Fruit fly (Drosophila melanogaster) whole organism, embryonic: ENCODE results near the gene mag.

Experiments
- Adf1 ChIP-seq: fragments of 200-800 bp; sonication (Bioruptor generic); IDR thresholded peaks from 2 replicates; pipeline ENCODE4 v1.3.6; 2022; ENCODE audit warnings: missing biosample characterization, missing genetic modification characterization
- Aef1 ChIP-seq: fragments of 200-800 bp; sonication (Bioruptor generic); IDR thresholded peaks from 3 replicates; pipeline ENCODE4 v1.3.6; 2022; ENCODE audit warnings: missing biosample characterization, missing genetic modification characterization
- CG10147 ChIP-seq: fragments of 200-800 bp; sonication (Bioruptor generic); optimal IDR thresholded peaks from 2 replicates; lab custom pipeline; 2019; ENCODE audit warnings: missing biosample characterization, mild to moderate bottlenecking, missing genetic modification characterization, moderate library complexity
- CG10321 ChIP-seq: fragments of 200-800 bp; sonication (Bioruptor generic); IDR thresholded peaks from 2 replicates; pipeline ENCODE4 v1.3.6; 2022; ENCODE audit warnings: missing biosample characterization, missing genetic modification characterization
- CG10462 ChIP-seq: fragments of 200-800 bp; sonication (Bioruptor generic); optimal IDR thresholded peaks from 2 replicates; lab custom pipeline; 2016; ENCODE audit warnings: missing biosample characterization, missing genetic modification characterization
- CG11456 ChIP-seq: fragments of 200-800 bp; sonication (Bioruptor generic); IDR thresholded peaks from 3 replicates; pipeline ENCODE4 v1.3.6; 2022; ENCODE audit warnings: missing biosample characterization, missing genetic modification characterization
- CG11560 ChIP-seq: fragments of 200-800 bp; sonication (Bioruptor generic); IDR thresholded peaks from 3 replicates; pipeline ENCODE4 v1.3.6; 2022; ENCODE audit warnings: missing biosample characterization, missing genetic modification characterization
- CG12219 ChIP-seq: fragments of 200-800 bp; sonication (Bioruptor generic); optimal IDR thresholded peaks from 3 replicates; lab custom pipeline; 2018; ENCODE audit warnings: missing biosample characterization, mild to moderate bottlenecking, missing genetic modification characterization
- CG17802 ChIP-seq: fragments of 200-800 bp; sonication (Bioruptor generic); optimal IDR thresholded peaks from 2 replicates; lab custom pipeline; 2018; ENCODE audit warnings: missing biosample characterization, mild to moderate bottlenecking, missing genetic modification characterization, moderate library complexity
- CG17829 ChIP-seq: fragments of 200-800 bp; optimal IDR thresholded peaks from 2 replicates; lab custom pipeline; 2019; ENCODE audit warnings: missing biosample characterization, mild to moderate bottlenecking, missing genetic modification characterization, moderate library complexity
- CG1792 ChIP-seq: fragments of 200-800 bp; sonication (Bioruptor generic); optimal IDR thresholded peaks from 2 replicates; lab custom pipeline; 2016; ENCODE audit warnings: missing biosample characterization, missing genetic modification characterization
- CG2129 ChIP-seq: fragments of 200-800 bp; sonication (Bioruptor generic); IDR thresholded peaks from 2 replicates; pipeline ENCODE4 v1.3.6; 2022; ENCODE audit warnings: missing biosample characterization, missing genetic modification characterization; ENCODE audit not compliant: partially characterized antibody
- CG34376 ChIP-seq: fragments of 200-800 bp; sonication (Bioruptor generic); optimal IDR thresholded peaks from 2 replicates; lab custom pipeline; 2018; ENCODE audit warnings: missing biosample characterization, mild to moderate bottlenecking, missing genetic modification characterization
- CG4404 ChIP-seq: fragments of 200-800 bp; sonication (Bioruptor generic); IDR thresholded peaks from 2 replicates; pipeline ENCODE4 v1.3.6; 2022; ENCODE audit warnings: missing biosample characterization, missing genetic modification characterization
- CG4820 ChIP-seq: fragments of 200-800 bp; sonication (Bioruptor generic); optimal IDR thresholded peaks from 3 replicates; lab custom pipeline; 2016; ENCODE audit warnings: missing biosample characterization, missing genetic modification characterization
- CG4854 ChIP-seq: fragments of 200-800 bp; sonication (Bioruptor generic); optimal IDR thresholded peaks from 2 replicates; lab custom pipeline; 2016; ENCODE audit warnings: missing biosample characterization, missing genetic modification characterization, inconsistent platforms
- CG6175 ChIP-seq: fragments of 200-800 bp; sonication (Bioruptor generic); IDR thresholded peaks from 3 replicates; pipeline ENCODE4 v1.3.6; 2022; ENCODE audit warnings: missing biosample characterization, missing genetic modification characterization
- CG6654 ChIP-seq: fragments of 200-800 bp; sonication (Bioruptor generic); optimal IDR thresholded peaks from 2 replicates; lab custom pipeline; 2017; ENCODE audit warnings: missing biosample characterization, mild to moderate bottlenecking, missing genetic modification characterization
- CG7987 ChIP-seq: fragments of 200-800 bp; sonication (Bioruptor generic); optimal IDR thresholded peaks from 2 replicates; lab custom pipeline; 2018; ENCODE audit warnings: missing biosample characterization, mild to moderate bottlenecking, missing genetic modification characterization, moderate library complexity
- CG9215 ChIP-seq: fragments of 200-800 bp; sonication (Bioruptor generic); IDR thresholded peaks from 2 replicates; pipeline ENCODE4 v1.3.6; 2022; ENCODE audit warnings: missing biosample characterization, missing genetic modification characterization
- CG9797 ChIP-seq: fragments of 200-800 bp; sonication (Bioruptor generic); optimal IDR thresholded peaks from 3 replicates; lab custom pipeline; 2018; ENCODE audit warnings: missing biosample characterization, mild to moderate bottlenecking, missing genetic modification characterization
- CG9817 ChIP-seq: fragments of 200-800 bp; sonication (Bioruptor generic); optimal IDR thresholded peaks from 2 replicates; lab custom pipeline; 2018; ENCODE audit warnings: missing biosample characterization, mild to moderate bottlenecking, missing genetic modification characterization, moderate library complexity
- CTCF ChIP-seq: fragments of 200-800 bp; sonication (Bioruptor generic); optimal IDR thresholded peaks from 2 replicates; lab custom pipeline; 2017; ENCODE audit warnings: missing biosample characterization, mild to moderate bottlenecking, missing genetic modification characterization, moderate library complexity
- CkIIα-i1 ChIP-seq: fragments of 200-800 bp; sonication (Bioruptor generic); IDR thresholded peaks from 2 replicates; pipeline ENCODE4 v1.3.6; 2022; ENCODE audit warnings: missing biosample characterization, missing genetic modification characterization
- D ChIP-seq, 2 experiments: fragments of 200-800 bp in 1 of 2; fragments of >200 bp in 1 of 2; sonication (Bioruptor generic) in 1 of 2; optimal IDR thresholded peaks; 2 replicates in 1 of 2; 3 replicates in 1 of 2; lab custom pipeline; 2017; ENCODE audit warnings: mild to moderate bottlenecking in 1 of 2, missing biosample characterization in 1 of 2, missing genetic modification characterization in 1 of 2, missing genetic modification reagents in 1 of 2
- Dip2 ChIP-seq: fragments of 200-800 bp; sonication (Bioruptor generic); IDR thresholded peaks from 2 replicates; pipeline ENCODE4 v1.3.6; 2022; ENCODE audit warnings: missing biosample characterization, missing genetic modification characterization
- Hmr ChIP-seq: fragments of 200-800 bp; sonication (Bioruptor generic); optimal IDR thresholded peaks from 3 replicates; lab custom pipeline; 2017; ENCODE audit warnings: mild to moderate bottlenecking, missing biosample characterization, missing genetic modification reagents, missing genetic modification characterization
- Hr51 ChIP-seq, 2 experiments: fragments of 200-800 bp; sonication (Bioruptor generic); optimal IDR thresholded peaks; 2 replicates in 1 of 2; 3 replicates in 1 of 2; lab custom pipeline; 2016 to 2018; ENCODE audit warnings: missing biosample characterization in 2 of 2, missing genetic modification characterization in 2 of 2, mild to moderate bottlenecking in 1 of 2, moderate library complexity in 1 of 2
- Kr ChIP-seq: fragments of 200-800 bp; sonication (Bioruptor generic); optimal IDR thresholded peaks from 2 replicates; lab custom pipeline; 2017; ENCODE audit warnings: missing biosample characterization, mild to moderate bottlenecking, missing genetic modification characterization
- Neu2 ChIP-seq: fragments of 200-800 bp; sonication (Bioruptor generic); optimal IDR thresholded peaks from 3 replicates; lab custom pipeline; 2016; ENCODE audit warnings: missing biosample characterization, missing genetic modification characterization, borderline replicate concordance
- Nf-YC ChIP-seq: fragments of 200-800 bp; optimal IDR thresholded peaks from 3 replicates; lab custom pipeline; 2019; ENCODE audit warnings: missing biosample characterization, mild to moderate bottlenecking, missing genetic modification characterization, moderate library complexity
- PHDP ChIP-seq: fragments of 200-800 bp; sonication (Bioruptor generic); optimal IDR thresholded peaks from 3 replicates; lab custom pipeline; 2018; ENCODE audit warnings: missing biosample characterization, mild to moderate bottlenecking, missing genetic modification characterization, moderate library complexity
- Ptx1 ChIP-seq: fragments of 200-800 bp; sonication (Bioruptor generic); IDR thresholded peaks from 2 replicates; pipeline ENCODE4 v1.3.6; 2022; ENCODE audit warnings: missing biosample characterization, missing genetic modification characterization
- Rfx ChIP-seq: fragments of 200-800 bp; sonication (Bioruptor generic); IDR thresholded peaks from 2 replicates; pipeline ENCODE4 v1.3.6; 2022; ENCODE audit warnings: missing biosample characterization, missing genetic modification characterization
- TFAM ChIP-seq: fragments of 200-800 bp; sonication (Bioruptor generic); optimal IDR thresholded peaks from 2 replicates; lab custom pipeline; 2017; ENCODE audit warnings: missing biosample characterization, missing genetic modification characterization, inconsistent platforms
- YL-1 ChIP-seq: fragments of 200-800 bp; sonication (Bioruptor generic); optimal IDR thresholded peaks from 3 replicates; lab custom pipeline; 2017; ENCODE audit warnings: missing biosample characterization, mild to moderate bottlenecking, missing genetic modification characterization
- ab ChIP-seq: fragments of 200-800 bp; sonication (Bioruptor generic); optimal IDR thresholded peaks from 2 replicates; lab custom pipeline; 2016; ENCODE audit warnings: missing biosample characterization, missing genetic modification characterization
- aop ChIP-seq: fragments of 200-800 bp; sonication (Bioruptor generic); IDR thresholded peaks from 2 replicates; pipeline ENCODE4 v1.3.6; 2022; ENCODE audit warnings: missing biosample characterization, missing genetic modification characterization
- ash1 ChIP-seq: fragments of 200-800 bp; sonication (Bioruptor generic); optimal IDR thresholded peaks from 2 replicates; lab custom pipeline; 2018; ENCODE audit warnings: missing biosample characterization, mild to moderate bottlenecking, missing genetic modification characterization
- bowl ChIP-seq: fragments of 200-800 bp; sonication (Bioruptor generic); IDR thresholded peaks from 2 replicates; pipeline ENCODE4 v1.3.6; 2022; ENCODE audit warnings: missing biosample characterization, missing genetic modification characterization
- crol ChIP-seq: fragments of 200-800 bp; sonication (Bioruptor generic); IDR thresholded peaks from 2 replicates; pipeline ENCODE4 v1.3.6; 2022; ENCODE audit warnings: missing biosample characterization, missing genetic modification characterization
- dpn ChIP-seq, 2 experiments: fragments of 200-800 bp; sonication (Bioruptor generic); optimal IDR thresholded peaks; 3 replicates each; lab custom pipeline; 2016; ENCODE audit warnings: missing biosample characterization in 2 of 2, missing genetic modification characterization in 2 of 2
- fd3F ChIP-seq: fragments of 200-800 bp; sonication (Bioruptor generic); optimal IDR thresholded peaks from 2 replicates; lab custom pipeline; 2018; ENCODE audit warnings: missing biosample characterization, mild to moderate bottlenecking, missing genetic modification characterization, moderate library complexity
- fd96Cb ChIP-seq: fragments of 200-800 bp; sonication (Bioruptor generic); optimal IDR thresholded peaks from 2 replicates; lab custom pipeline; 2018; ENCODE audit warnings: missing biosample characterization, mild to moderate bottlenecking, missing genetic modification characterization, moderate library complexity
- gcm2 ChIP-seq: fragments of 200-800 bp; sonication (Bioruptor generic); optimal IDR thresholded peaks from 2 replicates; lab custom pipeline; 2016; ENCODE audit warnings: missing biosample characterization, missing genetic modification characterization
- grn ChIP-seq: fragments of 200-800 bp; sonication (Bioruptor generic); optimal IDR thresholded peaks from 3 replicates; lab custom pipeline; 2017; ENCODE audit warnings: missing biosample characterization, missing genetic modification characterization
- ham ChIP-seq: fragments of 200-800 bp; sonication (Bioruptor generic); IDR thresholded peaks from 2 replicates; pipeline ENCODE4 v1.3.6; 2022; ENCODE audit warnings: missing biosample characterization, missing genetic modification characterization
- maf-S ChIP-seq: fragments of 200-800 bp; sonication (Bioruptor generic); optimal IDR thresholded peaks from 2 replicates; lab custom pipeline; 2016; ENCODE audit warnings: missing biosample characterization, missing genetic modification characterization
- sens ChIP-seq: fragments of 200-800 bp; sonication (Bioruptor generic); peaks from one replicate; lab custom pipeline; 2016; ENCODE audit warnings: missing biosample characterization, missing genetic modification characterization
- trh ChIP-seq: fragments of 200-800 bp; sonication (Bioruptor generic); optimal IDR thresholded peaks from 2 replicates; lab custom pipeline; 2016; ENCODE audit warnings: missing biosample characterization, missing genetic modification characterization
- yki ChIP-seq: fragments of >200 bp; optimal IDR thresholded peaks from 3 replicates; lab custom pipeline; 2018

mag gene

DNA sequence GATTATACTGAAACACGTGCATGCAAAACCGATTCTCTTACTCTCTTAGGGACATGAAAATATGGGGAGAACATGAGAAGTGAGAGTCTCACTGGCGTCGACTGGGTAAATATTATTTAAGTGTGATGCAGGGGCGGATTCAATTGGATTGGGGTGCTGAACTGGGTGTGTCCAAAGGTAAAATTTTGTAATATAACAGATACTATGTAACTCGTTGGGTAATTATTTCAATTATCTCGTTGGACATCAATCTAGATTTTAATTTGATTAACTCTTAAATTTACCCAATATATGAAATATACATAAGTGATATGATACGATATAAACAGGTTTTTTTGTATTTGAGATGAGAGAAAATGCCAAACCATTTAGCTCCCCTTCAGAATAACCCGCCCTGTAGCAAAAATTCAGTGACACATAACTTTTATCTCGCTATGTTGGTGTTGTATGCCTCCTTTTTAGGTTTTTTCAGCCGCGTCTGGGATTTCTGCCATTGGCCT is 47.7 kb downstream of the mag start (continued):
- TF ChIP-seq Kr (GFP tag; lab: Kevin White, UChicago) = no peak
- no peak for TF ChIP-seq yki
- TF ChIP-seq aop = no peak
- TF ChIP-seq Dip2 (GFP tag; lab: Robert Waterston, UW) = peak; percentile 66
- TF ChIP-seq CTCF (GFP tag; lab: Kevin White, UChicago) = peak; percentile 34
- TF ChIP-seq grn (GFP tag; lab: Kevin White, UChicago) = peak; percentile 65
- TF ChIP-seq maf-S (GFP tag; lab: Kevin White, UChicago) = peak; percentile 88
- peak; percentile 98 for TF ChIP-seq Rfx (GFP tag; lab: Robert Waterston, UW)
- peak; percentile 2 for TF ChIP-seq CG9797 (GFP tag; lab: Kevin White, UChicago)
- TF ChIP-seq Neu2 (GFP tag; lab: Kevin White, UChicago) = peak; percentile 64
- peak; percentile 96 for TF ChIP-seq CG4404 (GFP tag; lab: Robert Waterston, UW)
- peak; percentile 91 for TF ChIP-seq fd96Cb
- TF ChIP-seq crol (GFP tag; lab: Robert Waterston, UW) = no peak; the same call in 1 of the 2 replicates
- no peak; the same call in 1 of the 3 replicates for TF ChIP-seq CG6175 (GFP tag; lab: Robert Waterston, UW)
- peak; percentile 99 for TF ChIP-seq sens (GFP tag; lab: Kevin White, UChicago)
- TF ChIP-seq Adf1 (GFP tag; lab: Robert Waterston, UW) = peak; percentile 82
- TF ChIP-seq CG17802 = peak; percentile 64
- peak; percentile 57; the same call in 1 of the 2 replicates for TF ChIP-seq CG10321 (GFP tag; lab: Robert Waterston, UW)
- peak; percentile 88 for TF ChIP-seq CG11560 (tag; lab: Robert Waterston, UW)
- TF ChIP-seq Hmr (GFP tag; lab: Kevin White, UChicago) = peak; percentile 97
- TF ChIP-seq Ptx1 = peak; percentile 95
- TF ChIP-seq gcm2 (GFP tag; lab: Kevin White, UChicago) = peak; percentile 76
- no peak for TF ChIP-seq CG2129 (GFP tag; lab: Robert Waterston, UW)
- peak; percentile 93 for TF ChIP-seq Aef1 (GFP tag; lab: Robert Waterston, UW)
- TF ChIP-seq CG7987 = peak; percentile 78
- peak; percentile 88 to 90 for TF ChIP-seq Hr51 (GFP tag; optimal IDR thresholded peaks at IDR 0.05; lab: Kevin White, UChicago)
- TF ChIP-seq CG6654 (GFP tag; lab: Kevin White, UChicago) = peak; percentile 75
- peak; percentile 90 for TF ChIP-seq CG17829 (tag; lab: Kevin White, UChicago)
- TF ChIP-seq CG4854 (GFP tag; lab: Kevin White, UChicago) = peak; percentile 86
- TF ChIP-seq CG10147 = peak; percentile 97
- peak; percentile 38 for TF ChIP-seq TFAM
- TF ChIP-seq CG4820 (GFP tag; lab: Kevin White, UChicago) = peak; percentile 90
- TF ChIP-seq CG10462 (GFP tag; lab: Kevin White, UChicago) = peak; percentile 80
- peak; percentile 80 for TF ChIP-seq ab (GFP tag; lab: Kevin White, UChicago)
- peak; percentile 49; the same call in 1 of the 2 replicates for TF ChIP-seq bowl (GFP tag; lab: Robert Waterston, UW)
- peak; percentile 54; the same call in 1 of the 2 replicates for TF ChIP-seq CkIIα-i1 (GFP tag; lab: Robert Waterston, UW)
- peak; percentile 95 for TF ChIP-seq CG9817 (tag; lab: Kevin White, UChicago)
- peak; percentile 97 for TF ChIP-seq CG9215
- peak; percentile 94 for TF ChIP-seq fd3F (GFP tag; lab: Kevin White, UChicago)
- peak; percentile 96 for TF ChIP-seq CG34376 (GFP tag; lab: Kevin White, UChicago)
- TF ChIP-seq CG1792 (GFP tag; lab: Kevin White, UChicago) = peak; percentile 89
- TF ChIP-seq YL-1 = peak; percentile 63
- peak; percentile 74 for TF ChIP-seq Nf-YC (tag; lab: Kevin White, UChicago)
- peak; percentile 96 for TF ChIP-seq PHDP (tag; lab: Kevin White, UChicago)
- TF ChIP-seq CG11456 (GFP tag; lab: Robert Waterston, UW) = peak; percentile 97
- TF ChIP-seq ham (GFP tag; lab: Robert Waterston, UW) = peak; percentile 79; the same call in 1 of the 2 replicates
- TF ChIP-seq trh (GFP tag; lab: Kevin White, UChicago) = peak; percentile 84
- TF ChIP-seq dpn (GFP tag; optimal IDR thresholded peaks at IDR 0.05; lab: Kevin White, UChicago) = peak; percentile 95 to 96
- peak; percentile 83 for TF ChIP-seq CG12219
- no peak for TF ChIP-seq D (optimal IDR thresholded peaks at IDR 0.05; lab: Kevin White, UChicago)
- TF ChIP-seq D (GFP tag; optimal IDR thresholded peaks at IDR 0.05; lab: Kevin White, UChicago) = peak; percentile 84
- TF ChIP-seq ash1 (GFP tag; lab: Kevin White, UChicago) = peak; percentile 81
